Fruit fly (Drosophila melanogaster): ENCODE data around the gene Acsf2.

Gene Acsf2

dm6 chr2L:5296672-5297288, 45.3 kb downstream of the Acsf2 start (continued):
- TF ChIP-seq gsb-n (tag; optimal IDR thresholded peaks at IDR 0.05) (peak; percentile 47), sob (GFP tag; IDR thresholded peaks at IDR 0.05) (no peak), mam (GFP tag; optimal IDR thresholded peaks at IDR 0.05) (no peak), nau (GFP tag; optimal IDR thresholded peaks at IDR 0.05) (no peak), croc (GFP tag; conservative IDR thresholded peaks at IDR 0.05) (peak; percentile 23; the same call in 2 of the 3 replicates), pho (GFP tag; optimal IDR thresholded peaks at IDR 0.05) (no peak), Spps (tag; optimal IDR thresholded peaks at IDR 0.05) (peak; percentile 42), caup (GFP tag; optimal IDR thresholded peaks at IDR 0.05; ENCODE audit: severe bottlenecking) (no peak), CG4424 (GFP tag; optimal IDR thresholded peaks at IDR 0.05) (peak; percentile 53), inv (GFP tag; IDR thresholded peaks at IDR 0.05; ENCODE audit: partially characterized antibody) (no peak), p53 (GFP tag; optimal IDR thresholded peaks at IDR 0.05) (no peak), ato (GFP tag; IDR thresholded peaks at IDR 0.05; ENCODE audit: partially characterized antibody) (0 out of 2 replicates have a peak, but pooled peaks have one; percentile 10), bowl (GFP tag; IDR thresholded peaks at IDR 0.05) (no peak), chinmo (GFP tag; IDR thresholded peaks at IDR 0.05; ENCODE audit: partially characterized antibody) (peak; percentile 85; the same call in 2 of the 4 replicates), ash1 (GFP tag; optimal IDR thresholded peaks at IDR 0.05) (no peak), Taf1 (GFP tag; IDR thresholded peaks at IDR 0.05) (no peak), gcm (GFP tag; optimal IDR thresholded peaks at IDR 0.05) (no peak), CoRest (tag; optimal IDR thresholded peaks at IDR 0.05) (peak; percentile 35), CG10431 (GFP tag; optimal IDR thresholded peaks at IDR 0.05) (no peak), CG33213 (GFP tag; optimal IDR thresholded peaks at IDR 0.05) (no peak), nom (GFP tag; optimal IDR thresholded peaks at IDR 0.05) (peak; percentile 79), cg (GFP tag; optimal IDR thresholded peaks at IDR 0.05) (peak; percentile 8), Camta (GFP tag; optimal IDR thresholded peaks at IDR 0.05) (no peak), Rx (GFP tag; IDR thresholded peaks at IDR 0.05) (no peak), YL-1 (GFP tag; optimal IDR thresholded peaks at IDR 0.05) (no peak), CG5180 (GFP tag; optimal IDR thresholded peaks at IDR 0.05) (peak; percentile 99), CG11504 (tag; optimal IDR thresholded peaks at IDR 0.05) (peak; percentile 29), hth (optimal IDR thresholded peaks at IDR 0.05) (no peak), Myb (GFP tag; optimal IDR thresholded peaks at IDR 0.05) (no peak), chif (GFP tag; optimal IDR thresholded peaks at IDR 0.05) (peak in 1 of 2 experiments; percentile 9), unpg (GFP tag; optimal IDR thresholded peaks at IDR 0.05) (peak; percentile 11), fd96Cb (tag; optimal IDR thresholded peaks at IDR 0.05) (peak; percentile 51), slou (GFP tag; optimal IDR thresholded peaks at IDR 0.05) (no peak), CG7839 (tag; optimal IDR thresholded peaks at IDR 0.05) (peak; percentile 39), CG30403 (GFP tag; optimal IDR thresholded peaks at IDR 0.05) (peak; percentile 29), so (GFP tag; IDR thresholded peaks at IDR 0.05) (no peak), tx (GFP tag; optimal IDR thresholded peaks at IDR 0.05) (no peak), CG13775 (GFP tag; optimal IDR thresholded peaks at IDR 0.05) (no peak), chn (GFP tag; optimal IDR thresholded peaks at IDR 0.05) (no peak), Ets97D (GFP tag; optimal IDR thresholded peaks at IDR 0.05) (no peak), run (tag; optimal IDR thresholded peaks at IDR 0.05) (no peak), Rfx (GFP tag; IDR thresholded peaks at IDR 0.05) (no peak), Hand (GFP tag; optimal IDR thresholded peaks at IDR 0.05) (no peak), CG8089 (GFP tag; optimal IDR thresholded peaks at IDR 0.05) (no peak), Drgx (GFP tag; IDR thresholded peaks at IDR 0.05) (no peak), CG8478 (optimal IDR thresholded peaks at IDR 0.05) (no peak), pita (GFP tag; optimal IDR thresholded peaks at IDR 0.05) (no peak), sima (GFP tag; optimal IDR thresholded peaks at IDR 0.05) (no peak), CG12104 (GFP tag; optimal IDR thresholded peaks at IDR 0.05) (no peak), CG42726 (GFP tag; IDR thresholded peaks at IDR 0.05; ENCODE audit: partially characterized antibody) (0 out of 2 replicates have a peak, but pooled peaks have one; percentile 39)

Data from whole organism, embryonic.